Worm (Caenorhabditis elegans): Measurements from ENCODE around the gene faah-5.
A peak's percentile ranks its signal among the peaks of the same experiment; 100 is the strongest.

faah-5 gene

ce11 chrIII:11891335-11891734 lies at the start of gene faah-5:
faah-5 (minus strand) TSS chrIII:11891435.
- TF ChIP-seq flt-1 (GFP tag; IDR thresholded peaks at IDR 0.05) (no peak), ceh-36 (tag; optimal IDR thresholded peaks at IDR 0.05) (no peak), B0310.2 (tag; optimal IDR thresholded peaks at IDR 0.05) (no peak), ets-7 (tag; optimal IDR thresholded peaks at IDR 0.05) (no peak)

- no peak for TF ChIP-seq hnd-1 (tag; optimal IDR thresholded peaks at IDR 0.05)
- TF ChIP-seq ceh-13 (GFP tag; optimal IDR thresholded peaks at IDR 0.05): no peak
- TF ChIP-seq aly-1 (tag; optimal IDR thresholded peaks at IDR 0.05): no peak
- no peak for TF ChIP-seq F13C5.2 (tag; optimal IDR thresholded peaks at IDR 0.05)
- TF ChIP-seq flt-1 (GFP tag; IDR thresholded peaks at IDR 0.05): no peak
These were observed 47.3 kb upstream of the faah-5 start for ce11 chrIII:11938525-11938924.

ce11 chrIII:11937911-11938310 lies 46.7 kb upstream of the faah-5 start:
- no peak for TF ChIP-seq tra-4 (tag; optimal IDR thresholded peaks at IDR 0.05)
- TF ChIP-seq tbx-37 (GFP tag; conservative IDR thresholded peaks at IDR 0.05): no peak
- no peak for TF ChIP-seq hmbx-1 (tag; optimal IDR thresholded peaks at IDR 0.05)
- TF ChIP-seq sea-1 (GFP tag; conservative IDR thresholded peaks at IDR 0.05): no peak

ce11 chrIII:11936668-11937276 lies 45.5 kb upstream of the faah-5 start:
- TF ChIP-seq scrt-1 (GFP tag; IDR thresholded peaks at IDR 0.05): no peak
- no peak for TF ChIP-seq F13C5.2 (tag; optimal IDR thresholded peaks at IDR 0.05)
- TF ChIP-seq hmg-4 (GFP tag; optimal IDR thresholded peaks at IDR 0.05): peak; percentile 8

ce11 chrIII:11935948-11936280 lies 44.7 kb upstream of the faah-5 start:
- TF ChIP-seq hmg-4 (GFP tag; optimal IDR thresholded peaks at IDR 0.05): peak; percentile 27
- TF ChIP-seq scrt-1 (GFP tag; IDR thresholded peaks at IDR 0.05): peak; percentile 43; the same call in 1 of the 2 replicates
- TF ChIP-seq ets-7 (tag; optimal IDR thresholded peaks at IDR 0.05): no peak
- no peak for TF ChIP-seq ceh-13 (GFP tag; optimal IDR thresholded peaks at IDR 0.05)
- TF ChIP-seq aly-1 (tag; optimal IDR thresholded peaks at IDR 0.05): no peak

ce11 chrIII:11935032-11935947 lies 44.1 kb upstream of the faah-5 start:
- TF ChIP-seq aly-1 (tag; optimal IDR thresholded peaks at IDR 0.05) (peak; percentile 12), ama-1 (optimal IDR thresholded peaks at IDR 0.05) (no peak)

- no peak for TF ChIP-seq F13C5.2 (tag; optimal IDR thresholded peaks at IDR 0.05)
- TF ChIP-seq ama-1 (optimal IDR thresholded peaks at IDR 0.05): no peak
- TF ChIP-seq ets-7 (tag; optimal IDR thresholded peaks at IDR 0.05): no peak
- no peak for TF ChIP-seq flt-1 (GFP tag; IDR thresholded peaks at IDR 0.05)
- TF ChIP-seq tbx-11 (GFP tag; IDR thresholded peaks at IDR 0.05): no peak
- no peak for TF ChIP-seq tra-4 (tag; optimal IDR thresholded peaks at IDR 0.05)
- no peak for TF ChIP-seq pes-1 (GFP tag; IDR thresholded peaks at IDR 0.05)
- no peak for TF ChIP-seq sea-1 (GFP tag; conservative IDR thresholded peaks at IDR 0.05)
- TF ChIP-seq B0310.2 (tag; optimal IDR thresholded peaks at IDR 0.05): no peak
- TF ChIP-seq tbx-37 (GFP tag; conservative IDR thresholded peaks at IDR 0.05): no peak
- TF ChIP-seq scrt-1 (GFP tag; IDR thresholded peaks at IDR 0.05): no peak
- TF ChIP-seq hmbx-1 (tag; optimal IDR thresholded peaks at IDR 0.05): no peak
- no peak for TF ChIP-seq ceh-13 (GFP tag; optimal IDR thresholded peaks at IDR 0.05)
- no peak for TF ChIP-seq ceh-36 (tag; optimal IDR thresholded peaks at IDR 0.05)
- no peak for TF ChIP-seq hmg-4 (GFP tag; optimal IDR thresholded peaks at IDR 0.05)
- TF ChIP-seq aly-1 (tag; optimal IDR thresholded peaks at IDR 0.05): no peak
- TF ChIP-seq hnd-1 (tag; optimal IDR thresholded peaks at IDR 0.05): no peak
These were observed 42.3 kb upstream of the faah-5 start, which contains the start of gene dolk-1 for ce11 chrIII:11933539-11933938. dolk-1 (minus strand) TSS chrIII:11933639.

- peak; percentile 48; the same call in 1 of the 2 replicates for TF ChIP-seq sea-1 (GFP tag; conservative IDR thresholded peaks at IDR 0.05)
- no peak for TF ChIP-seq hnd-1 (tag; optimal IDR thresholded peaks at IDR 0.05)
- TF ChIP-seq tbx-37 (GFP tag; conservative IDR thresholded peaks at IDR 0.05): peak; percentile 18; the same call in 1 of the 2 replicates
These were observed 40.7 kb upstream of the faah-5 start for ce11 chrIII:11931960-11932359.

ce11 chrIII:11930899-11931298 lies 39.7 kb upstream of the faah-5 start:
- TF ChIP-seq sea-1 (GFP tag; conservative IDR thresholded peaks at IDR 0.05) (no peak), flt-1 (GFP tag; IDR thresholded peaks at IDR 0.05) (no peak), ets-7 (tag; optimal IDR thresholded peaks at IDR 0.05) (no peak), tra-4 (tag; optimal IDR thresholded peaks at IDR 0.05) (no peak), tbx-37 (GFP tag; conservative IDR thresholded peaks at IDR 0.05) (no peak), aly-1 (tag; optimal IDR thresholded peaks at IDR 0.05) (no peak), ama-1 (optimal IDR thresholded peaks at IDR 0.05) (no peak)
